Worm (Caenorhabditis elegans): Measurements from ENCODE around the gene zip-6.

DNA sequence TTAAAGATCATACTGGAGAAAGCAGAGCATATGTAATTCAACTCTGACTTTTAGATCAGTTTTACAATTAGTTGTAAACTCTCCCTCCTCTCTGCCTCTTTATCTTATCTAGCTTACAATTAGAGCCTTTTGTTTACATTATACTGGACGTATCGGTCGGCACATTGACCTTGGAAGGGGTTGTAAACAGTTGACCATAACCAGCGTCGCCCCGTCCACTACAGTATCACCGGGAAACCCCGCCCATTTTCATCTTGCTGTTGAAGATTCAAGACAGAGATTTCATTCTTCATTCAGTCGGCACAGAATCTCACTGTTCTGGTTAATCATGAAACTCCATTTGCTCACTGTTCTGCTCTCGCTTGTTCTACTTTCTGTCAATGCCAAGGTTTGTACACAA lies 31.2 kb downstream of the zip-6 start, which contains the start of gene sdz-27:
- TF ChIP-seq him-1 (tag; optimal IDR thresholded peaks at IDR 0.05): no peak
- no peak for TF ChIP-seq dao-5 (tag; optimal IDR thresholded peaks at IDR 0.05)
- no peak for TF ChIP-seq W03F9.2 (tag; optimal IDR thresholded peaks at IDR 0.05)
